Worm (Caenorhabditis elegans): ENCODE data around the gene scd-1.
A peak's percentile ranks its signal among the peaks of the same experiment; 100 is the strongest.

scd-1 gene

DNA sequence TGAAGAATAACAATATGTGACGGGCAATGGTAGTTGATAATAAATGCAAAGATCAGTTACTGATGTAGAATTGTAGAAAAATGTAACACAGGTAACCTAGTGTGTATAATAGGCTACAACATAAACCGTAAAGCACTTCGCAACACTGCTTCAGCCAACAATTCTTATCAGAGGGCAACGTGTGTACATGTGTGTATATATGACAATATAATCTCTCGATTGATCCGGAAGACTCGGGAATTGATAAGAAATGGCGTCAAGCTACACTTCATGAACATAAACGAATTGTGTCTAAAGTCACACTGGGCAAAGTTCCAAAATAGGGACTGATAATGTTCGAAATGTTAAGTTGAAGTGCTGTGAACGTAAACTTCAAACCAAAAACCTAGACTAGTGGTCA, 7.1 kb downstream of the scd-1 start (continued):
- no peak for TF ChIP-seq nhr-10 (tag; optimal IDR thresholded peaks at IDR 0.05)

DNA sequence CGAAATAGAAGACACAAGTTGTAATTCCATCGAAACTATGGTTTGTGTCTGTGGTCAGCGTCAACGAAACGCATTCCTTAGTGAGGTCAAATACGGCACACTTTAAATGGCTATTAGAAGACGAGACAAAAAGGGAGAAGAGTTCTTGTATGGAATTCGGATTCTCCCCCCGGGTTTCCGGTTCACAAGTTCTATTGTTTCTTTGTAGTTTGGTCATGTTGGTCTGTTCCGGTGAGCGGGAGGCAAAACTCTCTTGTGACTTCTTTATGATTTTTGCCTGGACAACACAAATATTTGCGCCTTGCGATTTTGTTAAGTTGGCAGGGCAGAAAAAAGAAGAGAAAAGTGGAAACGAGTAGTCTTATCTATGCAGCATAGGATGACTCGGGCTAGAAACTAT, 7.7 kb downstream of the scd-1 start:
- no peak for TF ChIP-seq snpc-1.2 (GFP tag; IDR thresholded peaks at IDR 0.05)
- TF ChIP-seq aha-1 (tag): peak; percentile 86
- no peak for TF ChIP-seq zfp-2 (tag; optimal IDR thresholded peaks at IDR 0.05)
- TF ChIP-seq lsy-2 (tag; optimal IDR thresholded peaks at IDR 0.05): peak in 1 of 2 experiments; percentile 7
- TF ChIP-seq F26F4.8 (GFP tag; conservative IDR thresholded peaks at IDR 0.05): no peak
- TF ChIP-seq zip-2 (tag; optimal IDR thresholded peaks at IDR 0.05): no peak
- TF ChIP-seq ama-1 (optimal IDR thresholded peaks at IDR 0.05): peak; percentile 23
- peak; percentile 37 for TF ChIP-seq hlh-30 (tag; optimal IDR thresholded peaks at IDR 0.05; ENCODE audit: insufficient read depth)
- TF ChIP-seq tra-1 (GFP tag; IDR thresholded peaks at IDR 0.05): 0 out of 2 replicates have a peak, but pooled peaks have one; percentile 62
- TF ChIP-seq nhr-10 (tag; optimal IDR thresholded peaks at IDR 0.05): no peak
- TF ChIP-seq spr-3 (GFP tag; optimal IDR thresholded peaks at IDR 0.05): no peak
- TF ChIP-seq daf-8 (GFP tag; IDR thresholded peaks at IDR 0.05): no peak
- peak; percentile 34 for TF ChIP-seq mes-2 (tag; optimal IDR thresholded peaks at IDR 0.05; ENCODE audit: poor library complexity, severe bottlenecking)
- 0 out of 2 replicates have a peak, but pooled peaks have one; percentile 11 for TF ChIP-seq Y75B8A.6 (GFP tag; IDR thresholded peaks at IDR 0.05)
- TF ChIP-seq fkh-10 (GFP tag; optimal IDR thresholded peaks at IDR 0.05): no peak
- TF ChIP-seq nhr-6 (tag; optimal IDR thresholded peaks at IDR 0.05): no peak
- TF ChIP-seq daf-12 (tag; optimal IDR thresholded peaks at IDR 0.05): no peak
- peak; percentile 21 for TF ChIP-seq nhr-11 (tag; optimal IDR thresholded peaks at IDR 0.05)
- no peak for TF ChIP-seq ceh-44 (GFP tag; IDR thresholded peaks at IDR 0.05)
- peak; percentile 36 for TF ChIP-seq dmd-6 (GFP tag; IDR thresholded peaks at IDR 0.05)
- no peak for TF ChIP-seq T20F7.1 (GFP tag; optimal IDR thresholded peaks at IDR 0.05)
- no peak for TF ChIP-seq nhr-237 (tag; optimal IDR thresholded peaks at IDR 0.05)
- no peak for TF ChIP-seq nhr-48 (tag; optimal IDR thresholded peaks at IDR 0.05)
- no peak for TF ChIP-seq lin-13 (GFP tag; optimal IDR thresholded peaks at IDR 0.05)
- TF ChIP-seq nhr-111 (GFP tag; optimal IDR thresholded peaks at IDR 0.05): no peak
- TF ChIP-seq jun-1 (tag; optimal IDR thresholded peaks at IDR 0.05): no peak

DNA sequence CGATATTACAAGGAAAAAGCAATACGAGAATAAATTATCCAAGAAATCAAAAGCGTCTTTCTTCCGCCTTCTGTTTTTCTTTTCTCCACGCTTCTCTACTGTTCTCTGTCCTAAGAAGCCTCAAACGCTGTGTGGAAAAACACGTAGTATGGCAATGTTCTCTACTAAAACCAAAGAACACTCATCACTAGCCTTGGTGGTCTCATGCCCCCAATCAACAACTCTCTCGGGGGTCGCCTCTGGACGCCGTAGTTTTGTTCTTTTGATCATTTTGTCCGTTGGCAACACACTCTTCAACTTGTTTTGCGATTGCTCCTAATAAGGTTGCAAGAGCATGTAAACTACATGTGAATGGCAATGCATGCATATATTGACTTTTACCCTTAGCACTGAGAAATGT, 8.3 kb downstream of the scd-1 start:
- TF ChIP-seq ceh-82 (tag; optimal IDR thresholded peaks at IDR 0.05) (no peak), dve-1 (tag; optimal IDR thresholded peaks at IDR 0.05; ENCODE audit: insufficient read depth) (peak; percentile 26), lin-38 (GFP tag; IDR thresholded peaks at IDR 0.05) (no peak), nhr-237 (tag; optimal IDR thresholded peaks at IDR 0.05) (no peak), nhr-111 (GFP tag; optimal IDR thresholded peaks at IDR 0.05) (no peak), madf-9 (GFP tag; conservative IDR thresholded peaks at IDR 0.05) (no peak), F26F4.8 (GFP tag; conservative IDR thresholded peaks at IDR 0.05) (no peak), unc-62 (GFP tag; optimal IDR thresholded peaks at IDR 0.05 in 1 of 2) (peak in 1 of 2 experiments; percentile 35), unc-62 (tag; optimal IDR thresholded peaks at IDR 0.05) (no peak), dpl-1 (GFP tag; optimal IDR thresholded peaks at IDR 0.05) (peak; percentile 21), ceh-20 (GFP tag; IDR thresholded peaks at IDR 0.05) (peak; percentile 46; the same call in 1 of the 2 replicates), jun-1 (tag; optimal IDR thresholded peaks at IDR 0.05) (no peak), nhr-77 (tag; optimal IDR thresholded peaks at IDR 0.05) (peak; percentile 40), nhr-6 (tag; optimal IDR thresholded peaks at IDR 0.05) (peak; percentile 22), lin-29 (GFP tag; IDR thresholded peaks at IDR 0.05) (no peak), ztf-11 (tag; optimal IDR thresholded peaks at IDR 0.05) (no peak), hlh-30 (tag; optimal IDR thresholded peaks at IDR 0.05; ENCODE audit: insufficient read depth) (peak; percentile 82), php-3 (GFP tag; IDR thresholded peaks at IDR 0.05) (no peak), zag-1 (tag; optimal IDR thresholded peaks at IDR 0.05) (no peak), mdl-1 (tag; optimal IDR thresholded peaks at IDR 0.05) (peak in 1 of 2 experiments; percentile 80), gei-8 (GFP tag; optimal IDR thresholded peaks at IDR 0.05) (peak; percentile 4), mep-1 (tag; optimal IDR thresholded peaks at IDR 0.05) (peak; percentile 68), dmd-6 (GFP tag; IDR thresholded peaks at IDR 0.05) (peak; percentile 31), vab-7 (GFP tag; IDR thresholded peaks at IDR 0.05) (no peak), mdt-29 (GFP tag; IDR thresholded peaks at IDR 0.05) (0 out of 2 replicates have a peak, but pooled peaks have one; percentile 24), nhr-76 (tag; optimal IDR thresholded peaks at IDR 0.05) (no peak), spr-3 (GFP tag; optimal IDR thresholded peaks at IDR 0.05) (no peak), T26A8.4 (GFP tag; IDR thresholded peaks at IDR 0.05) (peak; percentile 12; the same call in 1 of the 2 replicates), hlh-11 (tag; optimal IDR thresholded peaks at IDR 0.05) (peak; percentile 50), nhr-11 (tag; optimal IDR thresholded peaks at IDR 0.05) (peak; percentile 63), zip-2 (tag; optimal IDR thresholded peaks at IDR 0.05) (no peak), lsy-2 (tag; optimal IDR thresholded peaks at IDR 0.05) (peak in 1 of 2 experiments; percentile 70), ZK546.5 (tag; optimal IDR thresholded peaks at IDR 0.05) (no peak)

Measured in whole organism, L4 larva.